Worm (Caenorhabditis elegans) whole organism, L4 larva: Measurements from ENCODE around the gene alh-11.
A peak's percentile ranks its signal among the peaks of the same experiment; 100 is the strongest.

ENCODE experiments used
- F37D6.2 ChIP-seq: sonication (generic microtip); optimal IDR thresholded peaks from 2 replicates; lab custom pipeline; 2016; ENCODE audit warnings: mild to moderate bottlenecking, missing genetic modification characterization, missing compliant biosample characterization
- F44E2.7 ChIP-seq: fragments of 200-800 bp; sonication (Bioruptor generic); IDR thresholded peaks from 2 replicates; pipeline ENCODE4 v2.1.2; 2022; ENCODE audit warnings: missing genetic modification characterization, missing compliant biosample characterization
- T20F7.1 ChIP-seq: fragments of 200-800 bp; sonication (Bioruptor generic); optimal IDR thresholded peaks from 2 replicates; lab custom pipeline; 2018; ENCODE audit warnings: mild to moderate bottlenecking, missing genetic modification characterization, missing compliant biosample characterization
- T26A8.4 ChIP-seq: fragments of 200-800 bp; sonication (Bioruptor generic); IDR thresholded peaks from 2 replicates; pipeline ENCODE4 v1.3.6; 2022; ENCODE audit warnings: missing genetic modification characterization, missing compliant biosample characterization
- ZK337.2 ChIP-seq: fragments of 200-800 bp; sonication (Bioruptor generic); IDR thresholded peaks from 2 replicates; pipeline ENCODE4 v1.3.6; 2022; ENCODE audit warnings: missing genetic modification reagents, missing genetic modification characterization, missing compliant biosample characterization
- ZK546.5 ChIP-seq, 2 experiments: sonication (generic microtip); optimal IDR thresholded peaks; 2 replicates each; lab custom pipeline; 2017; ENCODE audit warnings: missing biosample characterization in 2 of 2, missing genetic modification characterization in 2 of 2
- aly-2 ChIP-seq: sonication (generic microtip); optimal IDR thresholded peaks from 2 replicates; lab custom pipeline; 2018; ENCODE audit warnings: missing biosample characterization, missing genetic modification characterization
- ceh-20 ChIP-seq: fragments of 200-800 bp; sonication (Bioruptor generic); IDR thresholded peaks from 2 replicates; pipeline ENCODE4 v1.3.6; 2022; ENCODE audit warnings: missing genetic modification reagents, missing genetic modification characterization, missing compliant biosample characterization
- ceh-28 ChIP-seq: fragments of 150-350 bp; optimal IDR thresholded peaks from 2 replicates; lab custom pipeline; 2014; ENCODE audit warnings: missing biosample characterization, missing genetic modification reagents, missing genetic modification characterization
- ceh-44 ChIP-seq: fragments of 200-800 bp; sonication (Bioruptor generic); IDR thresholded peaks from 2 replicates; pipeline ENCODE4 v1.3.6; 2022; ENCODE audit warnings: missing genetic modification reagents, missing genetic modification characterization, missing compliant biosample characterization
- ceh-62 ChIP-seq: sonication (generic microtip); optimal IDR thresholded peaks from 2 replicates; lab custom pipeline; 2017; ENCODE audit warnings: missing biosample characterization, missing genetic modification characterization
- ceh-82 ChIP-seq: sonication (generic microtip); optimal IDR thresholded peaks from 2 replicates; lab custom pipeline; 2017; ENCODE audit warnings: missing biosample characterization, missing genetic modification characterization
- ces-1 ChIP-seq: fragments of 150-350 bp; sonication (generic microtip); optimal IDR thresholded peaks from 4 replicates; lab custom pipeline; 2014; ENCODE audit warnings: missing biosample characterization, missing genetic modification reagents, missing genetic modification characterization
- daf-12 ChIP-seq: fragments of 150-350 bp; optimal IDR thresholded peaks from 2 replicates; lab custom pipeline; 2014; ENCODE audit warnings: missing biosample characterization, missing genetic modification reagents, missing genetic modification characterization
- daf-16 ChIP-seq, 3 experiments: sonication (generic microtip); optimal IDR thresholded peaks; 2 replicates each; lab custom pipeline; 2016 to 2017; ENCODE audit warnings: missing genetic modification characterization in 3 of 3, missing genetic modification reagents in 3 of 3, mild to moderate bottlenecking in 2 of 3, missing compliant biosample characterization in 2 of 3, missing biosample characterization in 1 of 3, moderate library complexity in 1 of 3
- daf-19 ChIP-seq: fragments of 200-800 bp; sonication (Bioruptor generic); conservative IDR thresholded peaks from 2 replicates; pipeline ENCODE4 v1.3.6; 2022; ENCODE audit warnings: missing genetic modification characterization, missing compliant biosample characterization
- daf-8 ChIP-seq: fragments of 200-800 bp; sonication (Bioruptor generic); IDR thresholded peaks from 2 replicates; pipeline ENCODE4 v1.3.6; 2022; ENCODE audit warnings: missing genetic modification characterization, missing compliant biosample characterization
- dmd-8 ChIP-seq: fragments of 200-800 bp; sonication (Bioruptor generic); IDR thresholded peaks from 2 replicates; pipeline ENCODE4 v1.3.6; 2022; ENCODE audit warnings: missing genetic modification characterization, missing compliant biosample characterization
- duxl-1 ChIP-seq: sonication (generic microtip); optimal IDR thresholded peaks from 2 replicates; lab custom pipeline; 2016; ENCODE audit warnings: mild to moderate bottlenecking, missing genetic modification characterization, moderate library complexity, missing compliant biosample characterization; ENCODE audit not compliant: poor library complexity
- egl-43 ChIP-seq: fragments of 200-800 bp; sonication (Bioruptor generic); IDR thresholded peaks from 2 replicates; pipeline ENCODE4 v1.3.6; 2022; ENCODE audit warnings: missing genetic modification reagents, missing genetic modification characterization, missing compliant biosample characterization
- fos-1 ChIP-seq: fragments of 150-350 bp; optimal IDR thresholded peaks from 2 replicates; lab custom pipeline; 2014; ENCODE audit warnings: missing biosample characterization, missing genetic modification characterization
- gei-8 ChIP-seq: fragments of 200-800 bp; sonication (Bioruptor generic); optimal IDR thresholded peaks from 2 replicates; lab custom pipeline; 2018; ENCODE audit warnings: mild to moderate bottlenecking, missing genetic modification characterization, missing compliant biosample characterization
- hmg-1.1 ChIP-seq: fragments of 200-800 bp; sonication (Bioruptor generic); IDR thresholded peaks from 2 replicates; pipeline ENCODE4 v1.3.6; 2022; ENCODE audit warnings: missing genetic modification reagents, missing genetic modification characterization, missing compliant biosample characterization
- lin-1 ChIP-seq: fragments of 200-800 bp; sonication (Bioruptor generic); IDR thresholded peaks from 2 replicates; pipeline ENCODE4 v1.3.6; 2022; ENCODE audit warnings: missing genetic modification reagents, missing genetic modification characterization, missing compliant biosample characterization
- lin-29 ChIP-seq: fragments of 200-800 bp; sonication (Bioruptor generic); IDR thresholded peaks from 2 replicates; pipeline ENCODE4 v1.3.6; 2022; ENCODE audit warnings: missing genetic modification reagents, missing genetic modification characterization, missing compliant biosample characterization
- lin-38 ChIP-seq: fragments of 200-800 bp; sonication (Bioruptor generic); IDR thresholded peaks from 2 replicates; pipeline ENCODE4 v1.3.6; 2022; ENCODE audit warnings: missing genetic modification reagents, missing genetic modification characterization, missing compliant biosample characterization
- lsy-2 ChIP-seq, 2 experiments: fragments of 150-350 bp in 1 of 2; sonication (generic microtip) in 1 of 2; optimal IDR thresholded peaks; 2 replicates each; lab custom pipeline; 2014 to 2017; ENCODE audit warnings: missing biosample characterization in 2 of 2, missing genetic modification characterization in 2 of 2
- madf-9 ChIP-seq: fragments of 200-800 bp; sonication (Bioruptor generic); conservative IDR thresholded peaks from 2 replicates; pipeline ENCODE4 v1.3.6; 2022; ENCODE audit warnings: missing genetic modification reagents, missing genetic modification characterization, missing compliant biosample characterization
- mdt-29 ChIP-seq: fragments of 200-800 bp; sonication (Bioruptor generic); IDR thresholded peaks from 2 replicates; pipeline ENCODE4 v1.3.6; 2022; ENCODE audit warnings: missing genetic modification reagents, missing genetic modification characterization, missing compliant biosample characterization
- mep-1 ChIP-seq: fragments of 150-350 bp; sonication (generic microtip); optimal IDR thresholded peaks from 3 replicates; lab custom pipeline; 2014; ENCODE audit warnings: missing biosample characterization, missing genetic modification characterization
- mes-2 ChIP-seq: sonication (generic microtip); optimal IDR thresholded peaks from 2 replicates; lab custom pipeline; 2016; ENCODE audit warnings: missing genotype, mild to moderate bottlenecking, missing genetic modification characterization, missing compliant biosample characterization; ENCODE audit not compliant: poor library complexity, severe bottlenecking
- mxl-3 ChIP-seq: fragments of 200-800 bp; sonication (Bioruptor generic); optimal IDR thresholded peaks from 2 replicates; lab custom pipeline; 2018; ENCODE audit warnings: mild to moderate bottlenecking, missing genetic modification characterization, missing compliant biosample characterization
- nhr-237 ChIP-seq: sonication (generic microtip); optimal IDR thresholded peaks from 2 replicates; lab custom pipeline; 2017; ENCODE audit warnings: missing biosample characterization, missing genetic modification characterization
- nhr-25 ChIP-seq: sonication (generic microtip); optimal IDR thresholded peaks from 2 replicates; lab custom pipeline; 2017; ENCODE audit warnings: missing genetic modification characterization, mild to moderate bottlenecking, missing compliant biosample characterization, antibody characterized with exemption, moderate library complexity, borderline replicate concordance; ENCODE audit not compliant: insufficient read depth
- nhr-6 ChIP-seq: fragments of 150-350 bp; optimal IDR thresholded peaks from 2 replicates; lab custom pipeline; 2014; ENCODE audit warnings: missing biosample characterization, missing genetic modification characterization
- nhr-76 ChIP-seq: fragments of 150-350 bp; optimal IDR thresholded peaks from 2 replicates; lab custom pipeline; 2014; ENCODE audit warnings: missing biosample characterization, missing genetic modification characterization
- nhr-77 ChIP-seq: fragments of 150-350 bp; optimal IDR thresholded peaks from 2 replicates; lab custom pipeline; 2014; ENCODE audit warnings: missing biosample characterization, missing genetic modification characterization
- pha-4 ChIP-seq, 2 experiments: fragments of 150-350 bp in 1 of 2; fragments of 200-800 bp in 1 of 2; sonication (Bioruptor generic) in 1 of 2; IDR thresholded peaks in 1 of 2; optimal IDR thresholded peaks in 1 of 2; 2 replicates each; pipeline versions ENCODE4 v1.3.6 to Lab custom; 2014 to 2022; ENCODE audit warnings: missing genetic modification characterization in 2 of 2, missing genetic modification reagents in 2 of 2, missing biosample characterization in 1 of 2, missing compliant biosample characterization in 1 of 2
- php-3 ChIP-seq: fragments of 200-800 bp; sonication (Bioruptor generic); IDR thresholded peaks from 2 replicates; pipeline ENCODE4 v1.3.6; 2022; ENCODE audit warnings: missing genetic modification reagents, missing genetic modification characterization, missing compliant biosample characterization
- sdz-12 ChIP-seq: fragments of 200-800 bp; sonication (Bioruptor generic); optimal IDR thresholded peaks from 2 replicates; lab custom pipeline; 2018; ENCODE audit warnings: mild to moderate bottlenecking, missing genetic modification characterization, missing compliant biosample characterization
- skn-1 ChIP-seq: fragments of 150-350 bp; optimal IDR thresholded peaks from 2 replicates; lab custom pipeline; 2014; ENCODE audit warnings: missing biosample characterization, missing genetic modification characterization
- snpc-4 ChIP-seq: fragments of 150-350 bp; optimal IDR thresholded peaks from 2 replicates; lab custom pipeline; 2014; ENCODE audit warnings: missing biosample characterization, missing genetic modification characterization
- spr-1 ChIP-seq: sonication (generic microtip); optimal IDR thresholded peaks from 2 replicates; lab custom pipeline; 2016; ENCODE audit warnings: mild to moderate bottlenecking, missing genetic modification characterization, missing compliant biosample characterization
- spr-3 ChIP-seq: fragments of 200-800 bp; sonication (Bioruptor generic); optimal IDR thresholded peaks from 2 replicates; lab custom pipeline; 2018; ENCODE audit warnings: mild to moderate bottlenecking, missing genetic modification characterization, missing compliant biosample characterization
- tra-1 ChIP-seq: fragments of 200-800 bp; sonication (Bioruptor generic); IDR thresholded peaks from 2 replicates; pipeline ENCODE4 v1.3.6; 2022; ENCODE audit warnings: missing genetic modification reagents, missing genetic modification characterization, missing compliant biosample characterization
- unc-62 ChIP-seq, 3 experiments: fragments of 150-350 bp in 1 of 3; sonication (generic microtip); optimal IDR thresholded peaks in 2 of 3; peaks in 1 of 3; 1 replicate in 1 of 3; 2 replicates in 2 of 3; lab custom pipeline; 2014 to 2017; ENCODE audit warnings: missing biosample characterization in 3 of 3, missing genetic modification characterization in 3 of 3, missing genetic modification reagents in 3 of 3, missing genotype in 1 of 3
- zfp-3 ChIP-seq: fragments of 200-800 bp; sonication (Bioruptor generic); conservative IDR thresholded peaks from 2 replicates; pipeline ENCODE4 v1.3.6; 2022; ENCODE audit warnings: missing genetic modification reagents, missing genetic modification characterization, missing compliant biosample characterization
- zip-11 ChIP-seq: fragments of 200-800 bp; sonication (Bioruptor generic); IDR thresholded peaks from 2 replicates; pipeline ENCODE4 v1.3.6; 2022; ENCODE audit warnings: missing genetic modification characterization, missing compliant biosample characterization
- zip-2 ChIP-seq: fragments of 150-350 bp; optimal IDR thresholded peaks from 2 replicates; lab custom pipeline; 2014; ENCODE audit warnings: missing biosample characterization, missing genetic modification characterization
- ztf-7 ChIP-seq: fragments of 150-350 bp; optimal IDR thresholded peaks from 2 replicates; lab custom pipeline; 2014; ENCODE audit warnings: missing biosample characterization, missing genetic modification characterization

Gene alh-11

ce11 chrIII:783254-783753, 4.6 kb upstream of the alh-11 start, which contains the start of the genes dagl-2 and ppm-1.G (continued):
- TF ChIP-seq unc-62 (GFP tag; optimal IDR thresholded peaks at IDR 0.05 in 1 of 2; lab: Kevin White, UChicago): no peak
- no peak for TF ChIP-seq unc-62 (tag; optimal IDR thresholded peaks at IDR 0.05; lab: Kevin White, UChicago)
- no peak for TF ChIP-seq T20F7.1 (GFP tag; lab: Kevin White, UChicago)
- TF ChIP-seq ceh-44: no peak
- TF ChIP-seq spr-1: no peak
- TF ChIP-seq T26A8.4 (GFP tag; lab: Robert Waterston, UW): no peak
- peak; percentile 46 to 88 for TF ChIP-seq lsy-2 (tag; optimal IDR thresholded peaks at IDR 0.05; lab: Kevin White, UChicago)
- TF ChIP-seq nhr-237: no peak
- TF ChIP-seq lin-29 (GFP tag; lab: Robert Waterston, UW): no peak
- peak; percentile 94 for TF ChIP-seq lin-38
- TF ChIP-seq fos-1 (tag; lab: Kevin White, UChicago): no peak
- no peak for TF ChIP-seq ceh-62 (tag; lab: Kevin White, UChicago)
- no peak for TF ChIP-seq ZK337.2
- TF ChIP-seq ztf-7 (tag; lab: Kevin White, UChicago): no peak
- TF ChIP-seq dmd-8: no peak
- TF ChIP-seq daf-12 (tag; lab: Kevin White, UChicago): no peak
- TF ChIP-seq zfp-3 (GFP tag; lab: Robert Waterston, UW): no peak
- peak; percentile 76 for TF ChIP-seq nhr-77 (tag; lab: Kevin White, UChicago)
- TF ChIP-seq skn-1: no peak
- TF ChIP-seq duxl-1 (tag; lab: Kevin White, UChicago): no peak
- peak; percentile 97 for TF ChIP-seq mes-2 (tag; lab: Kevin White, UChicago)
- no peak for TF ChIP-seq sdz-12 (GFP tag; lab: Kevin White, UChicago)
- peak; percentile 69 for TF ChIP-seq mep-1 (tag; lab: Kevin White, UChicago)
- TF ChIP-seq ceh-28 (tag; lab: Kevin White, UChicago): no peak
- no peak; the same call in 1 of the 2 replicates for TF ChIP-seq madf-9 (GFP tag; lab: Robert Waterston, UW)
- no peak for TF ChIP-seq lin-1 (GFP tag; lab: Robert Waterston, UW)
- no peak for TF ChIP-seq zip-11 (GFP tag; lab: Robert Waterston, UW)
- TF ChIP-seq pha-4 (GFP tag; IDR thresholded peaks at IDR 0.05; lab: Robert Waterston, UW): no peak
- TF ChIP-seq pha-4 (tag; optimal IDR thresholded peaks at IDR 0.05; lab: Kevin White, UChicago): peak; percentile 31
- no peak for TF ChIP-seq ZK546.5 (tag; optimal IDR thresholded peaks at IDR 0.05; lab: Kevin White, UChicago)
- TF ChIP-seq gei-8 (GFP tag; lab: Kevin White, UChicago): no peak
- TF ChIP-seq nhr-6: peak; percentile 72
- no peak for TF ChIP-seq spr-3 (GFP tag; lab: Kevin White, UChicago)
- no peak for TF ChIP-seq daf-8 (GFP tag; lab: Robert Waterston, UW)
- TF ChIP-seq tra-1 (GFP tag; lab: Robert Waterston, UW): no peak
- no peak for TF ChIP-seq daf-16 (GFP tag; optimal IDR thresholded peaks at IDR 0.05; lab: Kevin White, UChicago)
- TF ChIP-seq daf-16 (tag; optimal IDR thresholded peaks at IDR 0.05; lab: Kevin White, UChicago): peak; percentile 12
- no peak for TF ChIP-seq hmg-1.1
- no peak for TF ChIP-seq mxl-3 (GFP tag; lab: Kevin White, UChicago)
- TF ChIP-seq snpc-4 (tag; lab: Kevin White, UChicago): no peak
- TF ChIP-seq nhr-76: no peak
- no peak for TF ChIP-seq nhr-25 (tag; lab: Kevin White, UChicago)
- TF ChIP-seq aly-2 (tag; lab: Kevin White, UChicago): no peak
- TF ChIP-seq ceh-82 (tag; lab: Kevin White, UChicago): no peak
- TF ChIP-seq mdt-29: no peak
- TF ChIP-seq php-3 (GFP tag; lab: Robert Waterston, UW): no peak
- TF ChIP-seq F44E2.7: no peak
- TF ChIP-seq ceh-20 (GFP tag; lab: Robert Waterston, UW): no peak
- no peak for TF ChIP-seq zip-2 (tag; lab: Kevin White, UChicago)
- no peak for TF ChIP-seq F37D6.2 (tag; lab: Kevin White, UChicago)
- no peak for TF ChIP-seq daf-19 (GFP tag; lab: Robert Waterston, UW)
- TF ChIP-seq ces-1 (GFP tag; lab: Kevin White, UChicago): no peak
- TF ChIP-seq egl-43 (GFP tag; lab: Robert Waterston, UW): no peak
